Fruit fly (Drosophila melanogaster) whole organism, wandering third instar larva: Measurements from ENCODE around the gene Chc.

Experiments
- Abd-B ChIP-seq: fragments of >200 bp; optimal IDR thresholded peaks from 2 replicates; lab custom pipeline; 2017; ENCODE audit warnings: missing biosample characterization, missing genetic modification characterization
- CG32264 ChIP-seq: fragments of 200-800 bp; sonication (Bioruptor generic); optimal IDR thresholded peaks from 2 replicates; lab custom pipeline; 2016; ENCODE audit warnings: missing biosample characterization, missing genetic modification characterization
- CG9705 ChIP-seq: fragments of 200-800 bp; sonication (Bioruptor generic); optimal IDR thresholded peaks from 2 replicates; lab custom pipeline; 2018; ENCODE audit warnings: missing biosample characterization, mild to moderate bottlenecking, missing genetic modification characterization
- CrebA ChIP-seq: fragments of 200-800 bp; sonication (Bioruptor generic); optimal IDR thresholded peaks from 2 replicates; lab custom pipeline; 2016; ENCODE audit warnings: missing biosample characterization, mild to moderate bottlenecking, missing genetic modification characterization, borderline replicate concordance
- Dfd ChIP-seq: fragments of >200 bp; optimal IDR thresholded peaks from 2 replicates; lab custom pipeline; 2017; ENCODE audit warnings: missing biosample characterization, missing genetic modification characterization
- Dif ChIP-seq: fragments of 200-275, 200-300 bp; sonication (Bioruptor generic); optimal IDR thresholded peaks from 2 replicates; lab custom pipeline; 2018; ENCODE audit warnings: missing biosample characterization, missing genetic modification characterization; ENCODE audit not compliant: partially characterized antibody
- GATAd ChIP-seq: sonication (Bioruptor generic); optimal IDR thresholded peaks from 2 replicates; lab custom pipeline; 2016; ENCODE audit warnings: missing biosample characterization, missing genetic modification characterization
- HLH106 ChIP-seq: fragments of 200-800 bp; optimal IDR thresholded peaks from 3 replicates; lab custom pipeline; 2019; ENCODE audit warnings: missing biosample characterization, mild to moderate bottlenecking, missing genetic modification characterization, moderate library complexity
- Hnf4 ChIP-seq: fragments of 200-800 bp; sonication (Bioruptor generic); optimal IDR thresholded peaks from 2 replicates; lab custom pipeline; 2016; ENCODE audit warnings: missing biosample characterization, mild to moderate bottlenecking, missing genetic modification characterization
- Hr78 ChIP-seq: fragments of >200 bp; optimal IDR thresholded peaks from 2 replicates; lab custom pipeline; 2017; ENCODE audit warnings: missing biosample characterization, missing genetic modification characterization
- Hr83 ChIP-seq: fragments of 200-300 bp; sonication (Bioruptor generic); optimal IDR thresholded peaks from 2 replicates; lab custom pipeline; 2016; ENCODE audit warnings: missing biosample characterization, mild to moderate bottlenecking, missing genetic modification characterization, moderate library complexity; ENCODE audit not compliant: poor library complexity, severe bottlenecking
- Jra ChIP-seq: sonication (Bioruptor generic); optimal IDR thresholded peaks from 2 replicates; lab custom pipeline; 2016; ENCODE audit warnings: missing biosample characterization, missing genetic modification characterization
- Mio ChIP-seq: sonication (Bioruptor generic); optimal IDR thresholded peaks from 2 replicates; lab custom pipeline; 2016; ENCODE audit warnings: missing biosample characterization, missing genetic modification characterization
- Myc ChIP-seq: fragments of >200 bp; optimal IDR thresholded peaks from 2 replicates; lab custom pipeline; 2017
- N ChIP-seq: fragments of >200 bp; optimal IDR thresholded peaks from 2 replicates; lab custom pipeline; 2018; ENCODE audit warnings: missing biosample characterization, missing external identifiers, missing genetic modification characterization
- OdsH ChIP-seq: fragments of 200-800 bp; sonication (Bioruptor generic); optimal IDR thresholded peaks from 2 replicates; lab custom pipeline; 2016; ENCODE audit warnings: missing biosample characterization, mild to moderate bottlenecking, missing genetic modification characterization
- Rel ChIP-seq, 2 experiments: fragments of 200-800 bp; sonication (Bioruptor generic) in 1 of 2; optimal IDR thresholded peaks; 2 replicates in 1 of 2; 3 replicates in 1 of 2; lab custom pipeline; 2016 to 2019; ENCODE audit warnings: mild to moderate bottlenecking in 2 of 2, missing biosample characterization in 2 of 2, missing genetic modification characterization in 2 of 2, moderate library complexity in 1 of 2
- Sp1 ChIP-seq: fragments of 200-800 bp; sonication (Bioruptor generic); optimal IDR thresholded peaks from 3 replicates; lab custom pipeline; 2019; ENCODE audit warnings: missing biosample characterization, mild to moderate bottlenecking, missing genetic modification characterization, moderate library complexity
- Vsx2 ChIP-seq: fragments of 200-300, 225-300 bp; sonication (Bioruptor generic); optimal IDR thresholded peaks from 2 replicates; lab custom pipeline; 2018; ENCODE audit warnings: missing biosample characterization, missing genetic modification characterization; ENCODE audit not compliant: partially characterized antibody
- br ChIP-seq: fragments of 200-800 bp; sonication (Bioruptor generic); optimal IDR thresholded peaks from 2 replicates; lab custom pipeline; 2016; ENCODE audit warnings: missing biosample characterization, missing genetic modification characterization
- brk ChIP-seq: fragments of 200-800 bp; sonication (Bioruptor generic); optimal IDR thresholded peaks from 2 replicates; lab custom pipeline; 2016; ENCODE audit warnings: missing biosample characterization, mild to moderate bottlenecking, missing genetic modification characterization
- dl ChIP-seq, 2 experiments: fragments of 175-275, 200-275 bp in 1 of 2; fragments of 200-275 bp in 1 of 2; sonication (Bioruptor generic); optimal IDR thresholded peaks; lab custom pipeline; 2018; ENCODE audit warnings: mild to moderate bottlenecking in 2 of 2, missing biosample characterization in 2 of 2, missing genetic modification characterization in 2 of 2, moderate library complexity in 2 of 2; ENCODE audit not compliant: partially characterized antibody in 2 of 2, insufficient read depth in 1 of 2
- dmrt93B ChIP-seq: fragments of 200-800 bp; sonication (Bioruptor generic); optimal IDR thresholded peaks from 2 replicates; lab custom pipeline; 2018; ENCODE audit warnings: missing biosample characterization, mild to moderate bottlenecking, missing genetic modification characterization
- dsf ChIP-seq: sonication (Bioruptor generic); optimal IDR thresholded peaks from 2 replicates; lab custom pipeline; 2016; ENCODE audit warnings: missing biosample characterization, missing genetic modification characterization, borderline replicate concordance
- ey ChIP-seq: fragments of 200-800 bp; sonication (Bioruptor generic); optimal IDR thresholded peaks from 2 replicates; lab custom pipeline; 2016; ENCODE audit warnings: missing biosample characterization, missing genetic modification characterization
- foxo ChIP-seq, 2 experiments: fragments of 200-800 bp; sonication (Bioruptor generic); optimal IDR thresholded peaks; 2 replicates in 1 of 2; 3 replicates in 1 of 2; lab custom pipeline; 2016 to 2017; ENCODE audit warnings: missing biosample characterization in 2 of 2, missing genetic modification characterization in 2 of 2
- fru ChIP-seq: fragments of 200-800 bp; sonication (Bioruptor generic); optimal IDR thresholded peaks from 3 replicates; lab custom pipeline; 2016; ENCODE audit warnings: missing biosample characterization, mild to moderate bottlenecking, missing genetic modification characterization
- h ChIP-seq: fragments of 200-800 bp; sonication (Bioruptor generic); optimal IDR thresholded peaks from 3 replicates; lab custom pipeline; 2016; ENCODE audit warnings: missing biosample characterization, mild to moderate bottlenecking, missing genetic modification characterization
- jim ChIP-seq: fragments of 175-275, 200-325 bp; sonication (Bioruptor generic); optimal IDR thresholded peaks from 2 replicates; lab custom pipeline; 2016; ENCODE audit warnings: missing biosample characterization, mild to moderate bottlenecking, missing genetic modification characterization
- lola ChIP-seq: fragments of >200 bp; optimal IDR thresholded peaks from 2 replicates; lab custom pipeline; 2017; ENCODE audit warnings: missing biosample characterization, missing genetic modification characterization
- pan ChIP-seq: fragments of >200 bp; optimal IDR thresholded peaks from 2 replicates; lab custom pipeline; 2017
- psq ChIP-seq: fragments of 200-800 bp; sonication (Bioruptor generic); optimal IDR thresholded peaks from 3 replicates; lab custom pipeline; 2017; ENCODE audit warnings: missing biosample characterization, mild to moderate bottlenecking, missing genetic modification characterization, moderate library complexity
- rgr ChIP-seq: fragments of 200-800 bp; sonication (Bioruptor generic); optimal IDR thresholded peaks from 3 replicates; lab custom pipeline; 2016; ENCODE audit warnings: missing biosample characterization, mild to moderate bottlenecking, missing genetic modification characterization
- sage ChIP-seq: fragments of 200-800 bp; sonication (Bioruptor generic); optimal IDR thresholded peaks from 2 replicates; lab custom pipeline; 2016; ENCODE audit warnings: missing biosample characterization, mild to moderate bottlenecking, missing genetic modification characterization
- sv ChIP-seq: fragments of 200-800 bp; sonication (Bioruptor generic); optimal IDR thresholded peaks from 3 replicates; lab custom pipeline; 2016; ENCODE audit warnings: missing biosample characterization, missing genetic modification characterization
- tai ChIP-seq: sonication (Bioruptor generic); optimal IDR thresholded peaks from 2 replicates; lab custom pipeline; 2016; ENCODE audit warnings: missing biosample characterization, missing genetic modification characterization
- usp ChIP-seq: fragments of >200 bp; optimal IDR thresholded peaks from 2 replicates; lab custom pipeline; 2017; ENCODE audit warnings: missing biosample characterization, missing genetic modification characterization
- woc ChIP-seq: sonication (Bioruptor generic); optimal IDR thresholded peaks from 2 replicates; lab custom pipeline; 2016; ENCODE audit warnings: missing biosample characterization, mild to moderate bottlenecking, missing genetic modification characterization

Chc gene

dm6 chrX:15849021-15849420 is 13.7 kb upstream of the Chc start, which contains the start of gene sun:
Gene sun, minus strand, starts transcription at chrX:15849258.
- TF ChIP-seq psq (GFP tag; lab: Kevin White, UChicago): no peak
- TF ChIP-seq Hr83 (GFP tag; lab: Kevin White, UChicago): no peak
- TF ChIP-seq Rel (GFP tag; optimal IDR thresholded peaks at IDR 0.05; lab: Kevin White, UChicago): no peak
- TF ChIP-seq Rel (tag; optimal IDR thresholded peaks at IDR 0.05; lab: Kevin White, UChicago): peak; percentile 38
- TF ChIP-seq lola: no peak
- TF ChIP-seq CG32264 (GFP tag; lab: Kevin White, UChicago): no peak
- no peak for TF ChIP-seq Mio (GFP tag; lab: Kevin White, UChicago)
- TF ChIP-seq, all 38 proteins: peak for 1

- no peak for TF ChIP-seq Rel (GFP tag; optimal IDR thresholded peaks at IDR 0.05; lab: Kevin White, UChicago)
- TF ChIP-seq Rel (tag; optimal IDR thresholded peaks at IDR 0.05; lab: Kevin White, UChicago): peak; percentile 19
- no peak for TF ChIP-seq Dfd (GFP tag; lab: Kevin White, UChicago)
- no peak for TF ChIP-seq dmrt93B (GFP tag; lab: Kevin White, UChicago)
- no peak for TF ChIP-seq tai (GFP tag; lab: Kevin White, UChicago)
- peak; percentile 85 for TF ChIP-seq HLH106 (tag; lab: Kevin White, UChicago)
- TF ChIP-seq woc (GFP tag; lab: Kevin White, UChicago): peak; percentile 81
- no peak for TF ChIP-seq brk (GFP tag; lab: Kevin White, UChicago)
- no peak for TF ChIP-seq sage (GFP tag; lab: Kevin White, UChicago)
- TF ChIP-seq Abd-B (GFP tag; lab: Kevin White, UChicago): no peak
- TF ChIP-seq Vsx2 (GFP tag; lab: Kevin White, UChicago): no peak
- TF ChIP-seq CG32264 (GFP tag; lab: Kevin White, UChicago): no peak
- no peak for TF ChIP-seq Mio (GFP tag; lab: Kevin White, UChicago)
- no peak for TF ChIP-seq dl (GFP tag; optimal IDR thresholded peaks at IDR 0.05; lab: Kevin White, UChicago; ENCODE audit: insufficient read depth in 1 of 2, partially characterized antibody in 2 of 2)
- TF ChIP-seq CG9705: peak; percentile 21
- TF ChIP-seq ey (GFP tag; lab: Kevin White, UChicago): peak; percentile 69
- no peak for TF ChIP-seq lola
- peak in 1 of 2 experiments; percentile 86 for TF ChIP-seq foxo (GFP tag; optimal IDR thresholded peaks at IDR 0.05; lab: Kevin White, UChicago)
- TF ChIP-seq jim (GFP tag; lab: Kevin White, UChicago): no peak
- no peak for TF ChIP-seq usp (GFP tag; lab: Kevin White, UChicago)
- TF ChIP-seq br (GFP tag; lab: Kevin White, UChicago): no peak
- no peak for TF ChIP-seq GATAd (GFP tag; lab: Kevin White, UChicago)
- peak; percentile 64 for TF ChIP-seq Jra
- TF ChIP-seq Hr83 (GFP tag; lab: Kevin White, UChicago): no peak
- TF ChIP-seq Hnf4 (GFP tag; lab: Kevin White, UChicago): peak; percentile 52
- no peak for TF ChIP-seq Dif (GFP tag; lab: Kevin White, UChicago)
- peak; percentile 31 for TF ChIP-seq Myc (lab: Kevin White, UChicago)
- peak; percentile 36 for TF ChIP-seq psq (GFP tag; lab: Kevin White, UChicago)
- TF ChIP-seq CrebA (GFP tag; lab: Kevin White, UChicago): no peak
- TF ChIP-seq rgr (GFP tag; lab: Kevin White, UChicago): peak; percentile 17
- peak; percentile 54 for TF ChIP-seq h (GFP tag; lab: Kevin White, UChicago)
- TF ChIP-seq N (GFP tag; lab: Kevin White, UChicago): peak; percentile 30
- TF ChIP-seq Sp1: no peak
- no peak for TF ChIP-seq pan (lab: Kevin White, UChicago)
- TF ChIP-seq OdsH: no peak
- TF ChIP-seq fru (GFP tag; lab: Kevin White, UChicago): peak; percentile 83
- TF ChIP-seq Hr78: peak; percentile 51
- no peak for TF ChIP-seq dsf (GFP tag; lab: Kevin White, UChicago)
- TF ChIP-seq sv (GFP tag; lab: Kevin White, UChicago): peak; percentile 46
Measured at dm6 chrX:15844139-15844538, 8.8 kb upstream of the Chc start, which contains the start of the genes ArgRS and CG8578. Gene ArgRS, minus strand, starts transcription at chrX:15844145. Gene CG8578, plus strand, starts transcription at chrX:15844476.
